Fruit fly (Drosophila melanogaster): Measurements from ENCODE around the gene Krn.

Gene Krn

dm6 chr3L:17653701-17654667 is at the start of gene Krn, which contains the start of the genes Ndfip and CG7484 (continued):
- TF ChIP-seq CG4282 (GFP tag; optimal IDR thresholded peaks at IDR 0.05) (no peak), TFAM (GFP tag; optimal IDR thresholded peaks at IDR 0.05) (no peak), ind (GFP tag; optimal IDR thresholded peaks at IDR 0.05) (peak; percentile 90), CG6254 (GFP tag; optimal IDR thresholded peaks at IDR 0.05) (peak; percentile 44), CG15479 (GFP tag; optimal IDR thresholded peaks at IDR 0.05) (peak; percentile 82), gsb-n (tag; optimal IDR thresholded peaks at IDR 0.05) (peak; percentile 86), HHEX (GFP tag; optimal IDR thresholded peaks at IDR 0.05) (peak; percentile 78), CG4328 (GFP tag; optimal IDR thresholded peaks at IDR 0.05) (peak; percentile 87), Jarid2 (GFP tag; optimal IDR thresholded peaks at IDR 0.05) (peak; percentile 64), CG9609 (GFP tag; optimal IDR thresholded peaks at IDR 0.05) (peak; percentile 80), caup (GFP tag; optimal IDR thresholded peaks at IDR 0.05; ENCODE audit: severe bottlenecking) (peak; percentile 79), emc (GFP tag; optimal IDR thresholded peaks at IDR 0.05) (peak; percentile 70), dmrt11E (tag; optimal IDR thresholded peaks at IDR 0.05) (peak; percentile 87), Optix (GFP tag; IDR thresholded peaks at IDR 0.05) (0 out of 3 replicates have a peak, but pooled peaks have one; percentile 38), Hey (tag; optimal IDR thresholded peaks at IDR 0.05) (peak; percentile 34), wdn (GFP tag; IDR thresholded peaks at IDR 0.05) (peak; percentile 73), CG6765 (GFP tag; optimal IDR thresholded peaks at IDR 0.05) (no peak), luna (GFP tag; optimal IDR thresholded peaks at IDR 0.05) (peak; percentile 50), CG11085 (GFP tag; IDR thresholded peaks at IDR 0.05) (peak; percentile 83), da (GFP tag; optimal IDR thresholded peaks at IDR 0.05) (peak; percentile 22), CG2202 (tag; optimal IDR thresholded peaks at IDR 0.05) (peak; percentile 48), Rfx (GFP tag; IDR thresholded peaks at IDR 0.05) (peak; percentile 93), CG1832 (GFP tag; optimal IDR thresholded peaks at IDR 0.05) (no peak), scrt (GFP tag; optimal IDR thresholded peaks at IDR 0.05) (peak; percentile 39), CG5953 (GFP tag; IDR thresholded peaks at IDR 0.05) (peak; percentile 20; the same call in 1 of the 2 replicates), jing (GFP tag; optimal IDR thresholded peaks at IDR 0.05) (peak; percentile 53), bowl (GFP tag; IDR thresholded peaks at IDR 0.05) (no peak), CG4707 (GFP tag; optimal IDR thresholded peaks at IDR 0.05) (no peak), CG6791 (GFP tag; IDR thresholded peaks at IDR 0.05; ENCODE audit: partially characterized antibody) (peak; percentile 89), CG31224 (GFP tag; IDR thresholded peaks at IDR 0.05) (peak; percentile 73), fd64A (GFP tag; optimal IDR thresholded peaks at IDR 0.05) (no peak), MTF-1 (GFP tag; optimal IDR thresholded peaks at IDR 0.05; ENCODE audit: borderline replicate concordance) (peak; percentile 25), grau (tag; optimal IDR thresholded peaks at IDR 0.05) (peak; percentile 93), CG17361 (GFP tag; IDR thresholded peaks at IDR 0.05) (peak; percentile 92), cas (GFP tag; IDR thresholded peaks at IDR 0.05) (peak; percentile 61; the same call in 1 of the 2 replicates), Bteb2 (GFP tag; optimal IDR thresholded peaks at IDR 0.05) (peak; percentile 69), lola (GFP tag; optimal IDR thresholded peaks at IDR 0.05) (peak in 1 of 3 experiments; percentile 89), gro (GFP tag; optimal IDR thresholded peaks at IDR 0.05) (peak; percentile 68), nerfin-2 (GFP tag; IDR thresholded peaks at IDR 0.05; ENCODE audit: partially characterized antibody) (peak; percentile 88), hkb (optimal IDR thresholded peaks at IDR 0.05) (no peak), hkb (GFP tag; IDR thresholded peaks at IDR 0.05) (peak; percentile 71), nmo (GFP tag; optimal IDR thresholded peaks at IDR 0.05) (peak; percentile 95), insv (GFP tag; optimal IDR thresholded peaks at IDR 0.05) (peak in 1 of 2 experiments; percentile 71), pfk (GFP tag; optimal IDR thresholded peaks at IDR 0.05) (no peak), sob (GFP tag; IDR thresholded peaks at IDR 0.05) (peak; percentile 91), E2f2 (GFP tag; IDR thresholded peaks at IDR 0.05) (peak; percentile 62), ERR (GFP tag; optimal IDR thresholded peaks at IDR 0.05) (peak; percentile 63), Mrtf (GFP tag; IDR thresholded peaks at IDR 0.05) (peak; percentile 78)

Measured in whole organism, embryonic.